Worm (Caenorhabditis elegans) whole organism, late embryonic: ENCODE results near the gene sftb-6.

Source experiments
- ama-1 ChIP-seq: fragments of 150-350 bp; optimal IDR thresholded peaks from 2 replicates; lab custom pipeline; 2014
- ceh-9 ChIP-seq: sonication (generic microtip); optimal IDR thresholded peaks from 2 replicates; lab custom pipeline; 2016; ENCODE audit warnings: mild to moderate bottlenecking, missing genetic modification characterization, inconsistent platforms, missing compliant biosample characterization
- nfya-1 ChIP-seq: sonication (generic microtip); optimal IDR thresholded peaks from 2 replicates; lab custom pipeline; 2017; ENCODE audit warnings: missing genetic modification characterization, mild to moderate bottlenecking, missing compliant biosample characterization, antibody characterized with exemption, moderate library complexity
- odd-2 ChIP-seq: sonication (generic microtip); optimal IDR thresholded peaks from 2 replicates; lab custom pipeline; 2017; ENCODE audit warnings: antibody characterized with exemption, mild to moderate bottlenecking, missing genetic modification characterization, missing compliant biosample characterization

DNA sequence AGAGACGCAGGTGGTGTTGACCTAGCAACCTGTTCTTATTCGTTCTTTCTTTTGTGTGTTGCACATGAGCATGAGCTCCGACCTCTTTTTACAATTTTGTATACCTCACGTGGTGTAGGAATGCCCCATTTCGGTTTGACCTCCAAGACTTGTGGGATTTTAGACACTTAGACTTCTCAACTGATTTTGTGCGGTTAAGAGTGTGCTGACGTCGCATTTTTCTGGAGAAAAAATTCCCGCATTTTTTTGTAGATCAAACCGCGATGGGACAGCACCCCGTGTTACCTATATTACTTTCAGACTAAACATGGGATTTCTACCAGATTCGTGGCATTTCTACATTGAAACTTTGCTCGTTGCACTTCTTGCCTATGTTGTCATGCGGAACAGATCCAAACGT, 46.9 kb upstream of the sftb-6 start, which contains the start of gene sptl-1:
- TF ChIP-seq ceh-9 (tag; lab: Kevin White, UChicago): no peak
- TF ChIP-seq odd-2: no peak
- TF ChIP-seq ama-1 (lab: Kevin White, UChicago): no peak
- no peak for TF ChIP-seq nfya-1
